Worm (Caenorhabditis elegans): ENCODE measurements around the gene grsp-4.

ce11 chrV:7667940-7668339, 43.2 kb downstream of the grsp-4 start, which contains the start of gene C12D5.5:
- TF ChIP-seq ama-1 (optimal IDR thresholded peaks at IDR 0.05) (no peak), ama-1 (GFP tag; optimal IDR thresholded peaks at IDR 0.05) (no peak), snpc-1.1 (tag; optimal IDR thresholded peaks at IDR 0.05; ENCODE audit: insufficient read depth) (no peak), die-1 (tag; optimal IDR thresholded peaks at IDR 0.05) (no peak)
